Fruit fly (Drosophila melanogaster) whole organism, embryonic: ENCODE data around the gene Lim3.
A peak's percentile ranks its signal among the peaks of the same experiment; 100 is the strongest.

Experiments
- ATbp ChIP-seq: fragments of 200-800 bp; sonication (Bioruptor generic); optimal IDR thresholded peaks from 2 replicates; lab custom pipeline; 2017; ENCODE audit warnings: missing biosample characterization, mild to moderate bottlenecking, missing genetic modification characterization, missing genetic modification reagents
- Blimp-1 ChIP-seq: fragments of 200-800 bp; sonication (Bioruptor generic); optimal IDR thresholded peaks from 3 replicates; lab custom pipeline; 2018; ENCODE audit warnings: missing biosample characterization, missing genetic modification characterization, mild to moderate bottlenecking, moderate library complexity, missing genetic modification reagents
- CG10267 ChIP-seq: fragments of 200-800 bp; sonication (Bioruptor generic); optimal IDR thresholded peaks from 2 replicates; lab custom pipeline; 2018; ENCODE audit warnings: missing biosample characterization, mild to moderate bottlenecking, missing genetic modification characterization, moderate library complexity
- CG10321 ChIP-seq: fragments of 200-800 bp; sonication (Bioruptor generic); IDR thresholded peaks from 2 replicates; pipeline ENCODE4 v1.3.6; 2022; ENCODE audit warnings: missing biosample characterization, missing genetic modification characterization
- CG13287 ChIP-seq: fragments of 200-800 bp; sonication (Bioruptor generic); IDR thresholded peaks from 2 replicates; pipeline ENCODE4 v1.3.6; 2022; ENCODE audit warnings: missing biosample characterization, missing genetic modification characterization; ENCODE audit not compliant: partially characterized antibody
- CG15479 ChIP-seq: fragments of 200-800 bp; sonication (Bioruptor generic); optimal IDR thresholded peaks from 3 replicates; lab custom pipeline; 2019; ENCODE audit warnings: missing biosample characterization, mild to moderate bottlenecking, missing genetic modification characterization, moderate library complexity
- CG18599 ChIP-seq: fragments of 200-800 bp; sonication (Bioruptor generic); optimal IDR thresholded peaks from 3 replicates; lab custom pipeline; 2017; ENCODE audit warnings: missing biosample characterization, missing genetic modification characterization, mild to moderate bottlenecking, moderate library complexity, missing genetic modification reagents
- CG2199 ChIP-seq: fragments of 200-800 bp; sonication (Bioruptor generic); IDR thresholded peaks from 3 replicates; pipeline ENCODE4 v1.3.6; 2022; ENCODE audit warnings: missing biosample characterization, missing genetic modification characterization
- CG2678 ChIP-seq: fragments of 200-800 bp; sonication (Bioruptor generic); optimal IDR thresholded peaks from 3 replicates; lab custom pipeline; 2019; ENCODE audit warnings: missing biosample characterization, mild to moderate bottlenecking, missing genetic modification characterization, moderate library complexity
- CG34376 ChIP-seq: fragments of 200-800 bp; sonication (Bioruptor generic); optimal IDR thresholded peaks from 2 replicates; lab custom pipeline; 2018; ENCODE audit warnings: missing biosample characterization, mild to moderate bottlenecking, missing genetic modification characterization
- CG3838 ChIP-seq: fragments of 200-800 bp; sonication (Bioruptor generic); optimal IDR thresholded peaks from 3 replicates; lab custom pipeline; 2016; ENCODE audit warnings: missing biosample characterization, missing genetic modification characterization
- Doc3 ChIP-seq: fragments of 200-800 bp; sonication (Bioruptor generic); IDR thresholded peaks from 3 replicates; pipeline ENCODE4 v1.3.6; 2022; ENCODE audit warnings: missing biosample characterization, missing genetic modification characterization; ENCODE audit not compliant: partially characterized antibody
- Drgx ChIP-seq: fragments of 200-800 bp; sonication (Bioruptor generic); IDR thresholded peaks from 2 replicates; pipeline ENCODE4 v1.3.6; 2022; ENCODE audit warnings: missing biosample characterization, missing genetic modification characterization
- GATAe ChIP-seq: fragments of 200-800 bp; sonication (Bioruptor generic); conservative IDR thresholded peaks from 2 replicates; pipeline ENCODE4 v1.3.6; 2022; ENCODE audit warnings: missing biosample characterization, missing genetic modification characterization
- Hr3 ChIP-seq: fragments of 200-800 bp; sonication (Bioruptor generic); optimal IDR thresholded peaks from 3 replicates; lab custom pipeline; 2016; ENCODE audit warnings: missing biosample characterization, missing genetic modification characterization
- Lim3 ChIP-seq: fragments of 200-800 bp; sonication (Bioruptor generic); IDR thresholded peaks from 2 replicates; pipeline ENCODE4 v1.3.6; 2022; ENCODE audit warnings: missing biosample characterization, missing genetic modification characterization
- Lpt ChIP-seq: fragments of >200 bp; optimal IDR thresholded peaks from 2 replicates; lab custom pipeline; 2018; ENCODE audit warnings: missing biosample characterization, missing genetic modification characterization
- Med ChIP-seq: fragments of 200-800 bp; sonication (Bioruptor generic); peaks from one replicate; lab custom pipeline; 2016; ENCODE audit warnings: missing biosample characterization, missing genetic modification characterization, mild to moderate bottlenecking, inconsistent platforms, moderate library complexity
- Mes4 ChIP-seq: fragments of 200-800 bp; sonication (Bioruptor generic); optimal IDR thresholded peaks from 2 replicates; lab custom pipeline; 2016; ENCODE audit warnings: missing biosample characterization, missing genetic modification characterization
- NC2α ChIP-seq: fragments of 200-800 bp; sonication (Bioruptor generic); optimal IDR thresholded peaks from 2 replicates; lab custom pipeline; 2016; ENCODE audit warnings: missing biosample characterization, missing genetic modification characterization
- Nf-YC ChIP-seq: fragments of 200-800 bp; optimal IDR thresholded peaks from 3 replicates; lab custom pipeline; 2019; ENCODE audit warnings: missing biosample characterization, mild to moderate bottlenecking, missing genetic modification characterization, moderate library complexity
- Opbp ChIP-seq: fragments of 200-800 bp; sonication (Bioruptor generic); IDR thresholded peaks from 3 replicates; pipeline ENCODE4 v1.3.6; 2022; ENCODE audit warnings: missing biosample characterization, missing genetic modification characterization; ENCODE audit not compliant: partially characterized antibody
- Ssrp ChIP-seq: fragments of 200-800 bp; sonication (Bioruptor generic); optimal IDR thresholded peaks from 2 replicates; lab custom pipeline; 2018; ENCODE audit warnings: missing biosample characterization, mild to moderate bottlenecking, missing genetic modification characterization, moderate library complexity
- caup ChIP-seq: fragments of 200-800 bp; sonication (Bioruptor generic); optimal IDR thresholded peaks from 3 replicates; lab custom pipeline; 2017; ENCODE audit warnings: missing biosample characterization, mild to moderate bottlenecking, missing genetic modification characterization, moderate library complexity; ENCODE audit not compliant: severe bottlenecking
- crol ChIP-seq: fragments of 200-800 bp; sonication (Bioruptor generic); IDR thresholded peaks from 2 replicates; pipeline ENCODE4 v1.3.6; 2022; ENCODE audit warnings: missing biosample characterization, missing genetic modification characterization
- dmrt99B ChIP-seq: fragments of 200-800 bp; sonication (Bioruptor generic); optimal IDR thresholded peaks from 2 replicates; lab custom pipeline; 2018; ENCODE audit warnings: missing biosample characterization, mild to moderate bottlenecking, missing genetic modification characterization, moderate library complexity
- exex ChIP-seq: fragments of 200-800 bp; sonication (Bioruptor generic); optimal IDR thresholded peaks from 4 replicates; lab custom pipeline; 2018; ENCODE audit warnings: missing biosample characterization, mild to moderate bottlenecking, missing genetic modification characterization, moderate library complexity
- grn ChIP-seq: fragments of 200-800 bp; sonication (Bioruptor generic); optimal IDR thresholded peaks from 3 replicates; lab custom pipeline; 2017; ENCODE audit warnings: missing biosample characterization, missing genetic modification characterization
- hth ChIP-seq: fragments of >200 bp; optimal IDR thresholded peaks from 2 replicates; lab custom pipeline; 2017; ENCODE audit warnings: inconsistent platforms
- ind ChIP-seq: fragments of 200-800 bp; sonication (Bioruptor generic); optimal IDR thresholded peaks from 3 replicates; lab custom pipeline; 2016; ENCODE audit warnings: missing biosample characterization, missing genetic modification characterization
- lab ChIP-seq: fragments of 200-800 bp; sonication (Bioruptor generic); optimal IDR thresholded peaks from 3 replicates; lab custom pipeline; 2017; ENCODE audit warnings: missing biosample characterization, missing genetic modification characterization, mild to moderate bottlenecking, moderate library complexity, missing genetic modification reagents
- mirr ChIP-seq: fragments of 200-800 bp; sonication (Bioruptor generic); optimal IDR thresholded peaks from 3 replicates; lab custom pipeline; 2018; ENCODE audit warnings: missing biosample characterization, mild to moderate bottlenecking, missing genetic modification characterization
- nau ChIP-seq: fragments of 200-800 bp; sonication (Bioruptor generic); optimal IDR thresholded peaks from 3 replicates; lab custom pipeline; 2017; ENCODE audit warnings: missing biosample characterization, mild to moderate bottlenecking, missing genetic modification characterization, missing genetic modification reagents
- odd ChIP-seq: fragments of 200-800 bp; sonication (Bioruptor generic); optimal IDR thresholded peaks from 2 replicates; lab custom pipeline; 2017; ENCODE audit warnings: missing biosample characterization, mild to moderate bottlenecking, missing genetic modification characterization
- org-1 ChIP-seq: fragments of 200-800 bp; sonication (Bioruptor generic); optimal IDR thresholded peaks from 2 replicates; lab custom pipeline; 2017; ENCODE audit warnings: missing biosample characterization, missing genetic modification characterization
- pros ChIP-seq: fragments of 200-800 bp; sonication (Bioruptor generic); optimal IDR thresholded peaks from 3 replicates; lab custom pipeline; 2019; ENCODE audit warnings: missing biosample characterization, mild to moderate bottlenecking, missing genetic modification characterization, moderate library complexity
- seq ChIP-seq: fragments of 200-800 bp; sonication (Bioruptor generic); IDR thresholded peaks from 2 replicates; pipeline ENCODE4 v1.3.6; 2022; ENCODE audit warnings: missing biosample characterization, missing genetic modification characterization
- stwl ChIP-seq: fragments of 200-800 bp; sonication (Bioruptor generic); optimal IDR thresholded peaks from 3 replicates; lab custom pipeline; 2018; ENCODE audit warnings: missing biosample characterization, mild to moderate bottlenecking, missing genetic modification characterization, moderate library complexity
- sug ChIP-seq: fragments of 200-800 bp; optimal IDR thresholded peaks from 2 replicates; lab custom pipeline; 2019; ENCODE audit warnings: missing biosample characterization, mild to moderate bottlenecking, missing genetic modification characterization, moderate library complexity
- vnd ChIP-seq: fragments of 200-800 bp; sonication (Bioruptor generic); IDR thresholded peaks from 3 replicates; pipeline ENCODE4 v1.3.6; 2022; ENCODE audit warnings: missing biosample characterization, missing genetic modification characterization; ENCODE audit not compliant: partially characterized antibody

The Lim3 gene

dm6 chr2L:19103176-19103921, 4.9 kb downstream of the Lim3 start (continued):
- TF ChIP-seq Doc3 (GFP tag; lab: Robert Waterston, UW) (no peak), crol (peak; percentile 84), CG10267 (tag; lab: Kevin White, UChicago) (no peak), pros (GFP tag; lab: Kevin White, UChicago) (peak; percentile 79), hth (no peak), NC2α (GFP tag; lab: Kevin White, UChicago) (no peak)

dm6 chr2L:19101744-19102143, 6.5 kb downstream of the Lim3 start, which contains the start of the genes CG17344 and CG43731:
Gene CG17344, plus strand, starts transcription at chr2L:19102044.
Gene CG43731, plus strand, starts transcription at chr2L:19102044.
- TF ChIP-seq CG2199 (GFP tag; lab: Robert Waterston, UW) = no peak
- no peak for TF ChIP-seq Lpt (GFP tag; lab: Kevin White, UChicago)

dm6 chr2L:19098668-19099067, 9.6 kb downstream of the Lim3 start:
- TF ChIP-seq ATbp (GFP tag; lab: Kevin White, UChicago) (no peak), nau (GFP tag; lab: Kevin White, UChicago) (no peak), Blimp-1 (GFP tag; lab: Kevin White, UChicago) (no peak), CG10321 (GFP tag; lab: Robert Waterston, UW) (no peak), Lim3 (GFP tag; lab: Robert Waterston, UW) (peak; percentile 82; the same call in 1 of the 2 replicates), grn (GFP tag; lab: Kevin White, UChicago) (peak; percentile 52), Ssrp (tag; lab: Kevin White, UChicago) (no peak), CG2678 (no peak), lab (GFP tag; lab: Kevin White, UChicago) (peak; percentile 2), Opbp (GFP tag; lab: Robert Waterston, UW) (no peak), caup (GFP tag; lab: Kevin White, UChicago) (peak; percentile 70), CG13287 (GFP tag; lab: Robert Waterston, UW) (no peak), ind (no peak), mirr (GFP tag; lab: Kevin White, UChicago) (peak; percentile 80), Hr3 (no peak), dmrt99B (tag; lab: Kevin White, UChicago) (no peak), exex (tag; lab: Kevin White, UChicago) (peak; percentile 48), seq (GFP tag; lab: Robert Waterston, UW) (no peak), CG15479 (GFP tag; lab: Kevin White, UChicago) (peak; percentile 46), odd (GFP tag; lab: Kevin White, UChicago) (peak; percentile 13), Med (peak; percentile 68), Mes4 (GFP tag; lab: Kevin White, UChicago) (no peak)

dm6 chr2L:19097374-19097773, 10.9 kb downstream of the Lim3 start:
- TF ChIP-seq CG3838 (GFP tag; lab: Kevin White, UChicago) = no peak
- TF ChIP-seq Drgx (GFP tag; lab: Robert Waterston, UW) = no peak
- no peak for TF ChIP-seq CG18599
- TF ChIP-seq GATAe (GFP tag; lab: Robert Waterston, UW) = peak; percentile 29; the same call in 1 of the 2 replicates
- TF ChIP-seq sug = peak; percentile 49
- 0 out of 3 replicates have a peak, but pooled peaks have one; percentile 33 for TF ChIP-seq vnd (GFP tag; lab: Robert Waterston, UW)
- TF ChIP-seq CG34376 (GFP tag; lab: Kevin White, UChicago) = peak; percentile 71
- peak; percentile 89 for TF ChIP-seq mirr (GFP tag; lab: Kevin White, UChicago)
- TF ChIP-seq Nf-YC (tag; lab: Kevin White, UChicago) = peak; percentile 3
- peak; percentile 74 for TF ChIP-seq grn (GFP tag; lab: Kevin White, UChicago)
- no peak for TF ChIP-seq stwl
- TF ChIP-seq org-1 (GFP tag; lab: Kevin White, UChicago) = no peak
- TF ChIP-seq exex (tag; lab: Kevin White, UChicago) = peak; percentile 99
